Worm (Caenorhabditis elegans): ENCODE measurements around the gene Y43E12A.3.

DNA sequence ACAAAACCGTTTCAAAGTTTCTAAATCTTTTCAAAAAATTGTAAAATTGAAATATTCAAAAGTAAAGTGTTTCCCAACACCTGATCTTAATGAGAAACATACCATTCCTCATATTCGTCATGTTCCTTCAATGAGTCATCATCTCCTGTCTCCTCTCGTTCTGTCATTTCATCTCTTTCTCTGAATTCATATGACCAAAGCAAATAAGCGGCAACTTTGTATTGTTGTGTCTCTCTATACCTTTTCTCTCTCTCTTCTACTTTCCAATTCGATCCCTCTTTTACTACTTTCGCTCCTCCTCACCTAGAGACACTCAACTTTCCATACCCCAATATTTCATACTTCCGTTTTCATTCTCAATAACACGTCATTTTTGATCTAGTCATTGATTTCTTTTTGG lies 20.6 kb downstream of the Y43E12A.3 start:
- TF ChIP-seq nhr-237 (tag; optimal IDR thresholded peaks at IDR 0.05) (no peak), snpc-4 (tag; optimal IDR thresholded peaks at IDR 0.05) (no peak), lin-13 (GFP tag; optimal IDR thresholded peaks at IDR 0.05) (no peak), lin-39 (tag; optimal IDR thresholded peaks at IDR 0.05) (no peak), skn-1 (tag; optimal IDR thresholded peaks at IDR 0.05) (no peak), nhr-11 (tag; optimal IDR thresholded peaks at IDR 0.05) (no peak), blmp-1 (tag; optimal IDR thresholded peaks at IDR 0.05; ENCODE audit: insufficient read depth) (peak; percentile 89), nhr-77 (tag; optimal IDR thresholded peaks at IDR 0.05) (no peak)
